Worm (Caenorhabditis elegans): ENCODE measurements around the gene M176.11.

DNA sequence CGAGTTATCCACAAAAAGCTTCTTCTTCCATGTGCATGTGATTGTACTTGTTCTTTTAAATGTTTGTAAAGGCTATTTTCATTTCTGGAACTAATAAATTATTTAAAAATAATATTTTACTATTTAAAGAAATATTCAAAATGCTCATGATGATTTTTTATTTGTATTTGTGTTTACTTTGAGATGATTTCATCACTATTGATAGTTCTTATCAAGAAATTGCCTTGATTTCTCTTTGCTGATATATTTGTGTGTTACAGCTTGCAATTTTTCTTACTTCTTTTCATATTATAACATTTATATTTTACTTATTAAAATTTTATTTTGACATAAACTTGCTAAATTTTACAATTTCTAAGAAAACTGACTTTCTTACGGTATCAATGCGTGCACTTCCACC is 43.9 kb upstream of the M176.11 start:
- no peak for TF ChIP-seq unc-130 (GFP tag; optimal IDR thresholded peaks at IDR 0.05)
- TF ChIP-seq snpc-4 (tag; optimal IDR thresholded peaks at IDR 0.05), result no peak
- no peak for TF ChIP-seq nhr-77 (tag; optimal IDR thresholded peaks at IDR 0.05)
- TF ChIP-seq unc-62 (GFP tag; optimal IDR thresholded peaks at IDR 0.05 in 1 of 2), result no peak
- TF ChIP-seq unc-62 (tag; optimal IDR thresholded peaks at IDR 0.05), result no peak
- no peak for TF ChIP-seq saeg-2 (GFP tag; IDR thresholded peaks at IDR 0.05)
- no peak for TF ChIP-seq ztf-7 (tag; optimal IDR thresholded peaks at IDR 0.05)
- TF ChIP-seq ceh-28 (tag; optimal IDR thresholded peaks at IDR 0.05), result no peak
- TF ChIP-seq F44E2.7 (GFP tag; IDR thresholded peaks at IDR 0.05), result no peak
- TF ChIP-seq egl-27 (tag; optimal IDR thresholded peaks at IDR 0.05), result no peak
- no peak for TF ChIP-seq nhr-6 (tag; optimal IDR thresholded peaks at IDR 0.05)

Measured in whole organism, L4 larva.